Worm (Caenorhabditis elegans) whole organism, L3 larva: ENCODE data around the gene fkb-3.

ENCODE experiments used
- R02D3.7 ChIP-seq: fragments of 150-350 bp; optimal IDR thresholded peaks from 2 replicates; lab custom pipeline; 2014; ENCODE audit warnings: missing biosample characterization, missing genetic modification characterization
- ZK546.5 ChIP-seq: sonication (generic microtip); optimal IDR thresholded peaks from 2 replicates; lab custom pipeline; 2017; ENCODE audit warnings: missing biosample characterization, missing genetic modification characterization
- aly-2 ChIP-seq: fragments of 150-350 bp; optimal IDR thresholded peaks from 2 replicates; lab custom pipeline; 2014; ENCODE audit warnings: missing biosample characterization, missing genetic modification characterization
- ama-1 ChIP-seq: fragments of 150-350 bp; optimal IDR thresholded peaks from 2 replicates; lab custom pipeline; 2018
- ceh-16 ChIP-seq: sonication (generic microtip); optimal IDR thresholded peaks from 2 replicates; lab custom pipeline; 2017; ENCODE audit warnings: missing biosample characterization, missing genetic modification characterization
- ceh-28 ChIP-seq: fragments of 150-350 bp; optimal IDR thresholded peaks from 2 replicates; lab custom pipeline; 2014; ENCODE audit warnings: missing biosample characterization, missing genetic modification reagents, missing genetic modification characterization
- ceh-82 ChIP-seq: fragments of 150-350 bp; optimal IDR thresholded peaks from 2 replicates; lab custom pipeline; 2014; ENCODE audit warnings: missing biosample characterization, missing genetic modification characterization
- daf-12 ChIP-seq: fragments of 150-350 bp; optimal IDR thresholded peaks from 2 replicates; lab custom pipeline; 2014; ENCODE audit warnings: missing biosample characterization, missing genetic modification reagents, missing genetic modification characterization
- egl-27 ChIP-seq: sonication (generic microtip); optimal IDR thresholded peaks from 4 replicates; lab custom pipeline; 2017; ENCODE audit warnings: missing biosample characterization, missing genetic modification reagents, missing genetic modification characterization
- egl-5 ChIP-seq: fragments of 150-350 bp; optimal IDR thresholded peaks from 2 replicates; lab custom pipeline; 2017; ENCODE audit warnings: missing biosample characterization, missing genetic modification reagents, missing genetic modification characterization, inconsistent platforms
- elt-1 ChIP-seq: fragments of 150-350 bp; optimal IDR thresholded peaks from 2 replicates; lab custom pipeline; 2014; ENCODE audit warnings: missing biosample characterization, missing genetic modification characterization
- elt-2 ChIP-seq: sonication (generic microtip); optimal IDR thresholded peaks from 2 replicates; lab custom pipeline; 2016; ENCODE audit warnings: missing genetic modification reagents, mild to moderate bottlenecking, missing genetic modification characterization, missing compliant biosample characterization
- elt-3 ChIP-seq, 3 experiments: fragments of 150-350 bp in 1 of 3; sonication (generic microtip) in 2 of 3; optimal IDR thresholded peaks; 2 replicates in 2 of 3; 4 replicates in 1 of 3; lab custom pipeline; 2014 to 2017; ENCODE audit warnings: missing biosample characterization in 3 of 3, missing genetic modification characterization in 3 of 3
- eor-1 ChIP-seq, 2 experiments: fragments of 150-350 bp; optimal IDR thresholded peaks; 2 replicates each; lab custom pipeline; 2014 to 2018; ENCODE audit warnings: missing biosample characterization in 2 of 2, missing genetic modification characterization in 2 of 2
- fkh-10 ChIP-seq: sonication (generic microtip); optimal IDR thresholded peaks from 2 replicates; lab custom pipeline; 2017; ENCODE audit warnings: missing biosample characterization, missing genetic modification reagents, missing genetic modification characterization
- fos-1 ChIP-seq: fragments of 150-350 bp; optimal IDR thresholded peaks from 2 replicates; lab custom pipeline; 2014; ENCODE audit warnings: missing biosample characterization, missing genetic modification characterization
- hmg-11 ChIP-seq: sonication (generic microtip); optimal IDR thresholded peaks from 2 replicates; lab custom pipeline; 2016; ENCODE audit warnings: missing genetic modification characterization, missing compliant biosample characterization
- jun-1 ChIP-seq: fragments of 150-350 bp; optimal IDR thresholded peaks from 2 replicates; lab custom pipeline; 2014; ENCODE audit warnings: missing biosample characterization, missing genetic modification reagents, missing genetic modification characterization
- lin-15B ChIP-seq: fragments of 150-350 bp; optimal IDR thresholded peaks from 2 replicates; lab custom pipeline; 2014; ENCODE audit warnings: missing biosample characterization, missing genetic modification characterization
- lin-39 ChIP-seq: fragments of 150-350 bp; optimal IDR thresholded peaks from 2 replicates; lab custom pipeline; 2018; ENCODE audit warnings: missing biosample characterization, missing genetic modification reagents, missing genetic modification characterization
- lsy-12 ChIP-seq: sonication (generic microtip); optimal IDR thresholded peaks from 2 replicates; lab custom pipeline; 2016; ENCODE audit warnings: mild to moderate bottlenecking, missing genetic modification characterization, missing compliant biosample characterization
- mdl-1 ChIP-seq: fragments of 150-350 bp; optimal IDR thresholded peaks from 2 replicates; lab custom pipeline; 2014; ENCODE audit warnings: missing biosample characterization, missing genetic modification characterization
- mml-1 ChIP-seq: fragments of 150-350 bp; sonication (generic microtip); optimal IDR thresholded peaks from 3 replicates; lab custom pipeline; 2014; ENCODE audit warnings: missing biosample characterization, missing genetic modification characterization
- nfya-1 ChIP-seq: sonication (generic microtip); optimal IDR thresholded peaks from 2 replicates; lab custom pipeline; 2017; ENCODE audit warnings: missing genetic modification characterization, mild to moderate bottlenecking, missing compliant biosample characterization, antibody characterized with exemption, moderate library complexity; ENCODE audit not compliant: insufficient read depth
- nhr-11 ChIP-seq: fragments of 150-350 bp; optimal IDR thresholded peaks from 2 replicates; lab custom pipeline; 2014; ENCODE audit warnings: missing biosample characterization, missing genetic modification characterization
- nhr-12 ChIP-seq: fragments of 150-350 bp; optimal IDR thresholded peaks from 2 replicates; lab custom pipeline; 2014; ENCODE audit warnings: missing biosample characterization, missing genetic modification characterization
- nhr-23 ChIP-seq: fragments of 150-350 bp; optimal IDR thresholded peaks from 2 replicates; lab custom pipeline; 2014; ENCODE audit warnings: missing biosample characterization, missing genetic modification reagents, missing genetic modification characterization
- nhr-237 ChIP-seq: fragments of 150-350 bp; optimal IDR thresholded peaks from 2 replicates; lab custom pipeline; 2014; ENCODE audit warnings: missing biosample characterization, missing genetic modification characterization
- nhr-28 ChIP-seq: fragments of 150-350 bp; optimal IDR thresholded peaks from 2 replicates; lab custom pipeline; 2014; ENCODE audit warnings: missing biosample characterization, missing genetic modification characterization
- nhr-43 ChIP-seq: sonication (generic microtip); optimal IDR thresholded peaks from 2 replicates; lab custom pipeline; 2016; ENCODE audit warnings: mild to moderate bottlenecking, missing genetic modification characterization, missing compliant biosample characterization; ENCODE audit not compliant: poor library complexity, severe bottlenecking
- nhr-67 ChIP-seq: fragments of 150-350 bp; optimal IDR thresholded peaks from 2 replicates; lab custom pipeline; 2014; ENCODE audit warnings: missing biosample characterization, missing genetic modification characterization
- nhr-76 ChIP-seq: fragments of 150-350 bp; sonication (generic microtip); optimal IDR thresholded peaks from 5 replicates; lab custom pipeline; 2014; ENCODE audit warnings: missing biosample characterization, missing genetic modification characterization
- pha-4 ChIP-seq: fragments of 150-350 bp; optimal IDR thresholded peaks from 2 replicates; lab custom pipeline; 2014; ENCODE audit warnings: missing biosample characterization, missing genetic modification reagents, missing genetic modification characterization
- pqm-1 ChIP-seq: fragments of 150-350 bp; optimal IDR thresholded peaks from 2 replicates; lab custom pipeline; 2017; ENCODE audit warnings: missing biosample characterization, missing genetic modification characterization, inconsistent platforms
- sea-2 ChIP-seq: fragments of 150-350 bp; sonication (generic microtip); optimal IDR thresholded peaks from 4 replicates; lab custom pipeline; 2014; ENCODE audit warnings: missing biosample characterization, missing genetic modification reagents, missing genetic modification characterization
- snpc-4 ChIP-seq: fragments of 150-350 bp; optimal IDR thresholded peaks from 2 replicates; lab custom pipeline; 2014; ENCODE audit warnings: missing biosample characterization, missing genetic modification characterization
- tbx-2 ChIP-seq: sonication (generic microtip); optimal IDR thresholded peaks from 2 replicates; lab custom pipeline; 2016; ENCODE audit warnings: mild to moderate bottlenecking, missing genetic modification characterization, missing compliant biosample characterization
- unc-39 ChIP-seq: sonication (generic microtip); optimal IDR thresholded peaks from 4 replicates; lab custom pipeline; 2017; ENCODE audit warnings: missing biosample characterization, missing genetic modification characterization
- zag-1 ChIP-seq: fragments of 150-350 bp; optimal IDR thresholded peaks from 2 replicates; lab custom pipeline; 2014; ENCODE audit warnings: missing biosample characterization, missing genetic modification characterization
- ztf-4 ChIP-seq: fragments of 150-350 bp; optimal IDR thresholded peaks from 2 replicates; lab custom pipeline; 2014; ENCODE audit warnings: missing biosample characterization, missing genetic modification characterization

fkb-3 gene

ce11 chrV:7220973-7221519, 4.0 kb upstream of the fkb-3 start, which contains the start of the genes C13F10.8, C13F10.6 and kxd-1:
Gene C13F10.8, minus strand, starts transcription at chrV:7221023.
Gene C13F10.6, minus strand, starts transcription at chrV:7221039.
Gene kxd-1, plus strand, starts transcription at chrV:7221469.
- TF ChIP-seq nhr-67 (tag; lab: Kevin White, UChicago): no peak
- no peak for TF ChIP-seq nhr-12 (tag; lab: Kevin White, UChicago)
- peak; percentile 28 for TF ChIP-seq hmg-11 (tag; lab: Kevin White, UChicago)
- peak; percentile 9 for TF ChIP-seq ceh-28
- peak; percentile 6 for TF ChIP-seq nfya-1
- TF ChIP-seq elt-2 (tag; lab: Kevin White, UChicago): no peak
- no peak for TF ChIP-seq pqm-1
- peak; percentile 3 for TF ChIP-seq nhr-23

- TF ChIP-seq elt-1 (tag; lab: Kevin White, UChicago): no peak
- no peak for TF ChIP-seq fkh-10 (GFP tag; lab: Kevin White, UChicago)
- TF ChIP-seq eor-1 (tag; optimal IDR thresholded peaks at IDR 0.05; lab: Kevin White, UChicago): no peak
- TF ChIP-seq egl-27 (tag; lab: Kevin White, UChicago): no peak
- TF ChIP-seq nhr-76: no peak
- no peak for TF ChIP-seq jun-1 (tag; lab: Kevin White, UChicago)
- TF ChIP-seq R02D3.7 (tag; lab: Kevin White, UChicago): no peak
- no peak for TF ChIP-seq hmg-11 (tag; lab: Kevin White, UChicago)
- TF ChIP-seq ceh-82 (tag; lab: Kevin White, UChicago): no peak
- TF ChIP-seq fos-1 (tag; lab: Kevin White, UChicago): no peak
- no peak for TF ChIP-seq elt-3 (tag; optimal IDR thresholded peaks at IDR 0.05; lab: Kevin White, UChicago)
- TF ChIP-seq ceh-16 (tag; lab: Kevin White, UChicago): no peak
- no peak for TF ChIP-seq tbx-2 (tag; lab: Kevin White, UChicago)
- no peak for TF ChIP-seq pha-4
Observed at ce11 chrV:7223152-7223551, 1.9 kb upstream of the fkb-3 start, which contains the start of gene C13F10.7. Gene C13F10.7, minus strand, starts transcription at chrV:7223252.

- TF ChIP-seq nhr-28 (tag; lab: Kevin White, UChicago): no peak
- no peak for TF ChIP-seq nhr-43 (tag; lab: Kevin White, UChicago)
- TF ChIP-seq nhr-12 (tag; lab: Kevin White, UChicago): no peak
- TF ChIP-seq tbx-2 (tag; lab: Kevin White, UChicago): no peak
- peak; percentile 57 for TF ChIP-seq hmg-11 (tag; lab: Kevin White, UChicago)
- no peak for TF ChIP-seq egl-27 (tag; lab: Kevin White, UChicago)
- TF ChIP-seq aly-2 (tag; lab: Kevin White, UChicago): no peak
- TF ChIP-seq ztf-4: no peak
- TF ChIP-seq ceh-82 (tag; lab: Kevin White, UChicago): no peak
- TF ChIP-seq nfya-1: peak; percentile 29
- no peak for TF ChIP-seq nhr-23
- no peak for TF ChIP-seq fos-1 (tag; lab: Kevin White, UChicago)
- no peak for TF ChIP-seq nhr-11 (tag; lab: Kevin White, UChicago)
- TF ChIP-seq ZK546.5: no peak
- no peak for TF ChIP-seq zag-1 (tag; lab: Kevin White, UChicago)
- no peak for TF ChIP-seq mdl-1
- TF ChIP-seq daf-12: no peak
- TF ChIP-seq snpc-4: no peak
- no peak for TF ChIP-seq ama-1 (lab: Kevin White, UChicago)
- TF ChIP-seq nhr-76: no peak
- TF ChIP-seq fkh-10 (GFP tag; lab: Kevin White, UChicago): no peak
- TF ChIP-seq mml-1: no peak
- peak; percentile 54 for TF ChIP-seq egl-5 (tag; lab: Kevin White, UChicago)
- TF ChIP-seq nhr-237 (tag; lab: Kevin White, UChicago): no peak
- no peak for TF ChIP-seq lin-15B
- no peak for TF ChIP-seq unc-39 (tag; lab: Kevin White, UChicago)
- peak; percentile 63 for TF ChIP-seq lin-39 (tag; lab: Kevin White, UChicago)
- no peak for TF ChIP-seq sea-2
- no peak for TF ChIP-seq lsy-12
Observed at ce11 chrV:7223941-7224340, 1.1 kb upstream of the fkb-3 start, which contains the start of gene C13F10.1. Gene C13F10.1, plus strand, starts transcription at chrV:7224078.
